Worm (Caenorhabditis elegans): ENCODE measurements around the gene mkk-4.

mkk-4 gene

ce11 chrX:10027556-10027955 lies at the start of gene mkk-4:
mkk-4 (plus strand) TSS chrX:10027856.
- TF ChIP-seq nhr-47 (tag; optimal IDR thresholded peaks at IDR 0.05) (no peak), C16A3.4 (tag; optimal IDR thresholded peaks at IDR 0.05) (no peak), hpl-2 (GFP tag; optimal IDR thresholded peaks at IDR 0.05) (no peak), lin-35 (GFP tag; optimal IDR thresholded peaks at IDR 0.05) (no peak), F16B12.6 (tag; optimal IDR thresholded peaks at IDR 0.05) (no peak), vab-15 (tag; optimal IDR thresholded peaks at IDR 0.05) (no peak), aha-1 (tag; optimal IDR thresholded peaks at IDR 0.05) (no peak), mab-9 (GFP tag; IDR thresholded peaks at IDR 0.05) (no peak), irx-1 (tag; optimal IDR thresholded peaks at IDR 0.05) (no peak), nhr-12 (tag; optimal IDR thresholded peaks at IDR 0.05) (no peak), pqm-1 (tag; optimal IDR thresholded peaks at IDR 0.05) (no peak)

- peak; percentile 64 for TF ChIP-seq fkh-10 (GFP tag; optimal IDR thresholded peaks at IDR 0.05)
- TF ChIP-seq grh-1 (GFP tag; IDR thresholded peaks at IDR 0.05), result no peak
- peak; percentile 8 for TF ChIP-seq lin-14 (GFP tag; optimal IDR thresholded peaks at IDR 0.05)
- TF ChIP-seq ces-1 (GFP tag; optimal IDR thresholded peaks at IDR 0.05), result no peak
- no peak for TF ChIP-seq ceh-8 (GFP tag; optimal IDR thresholded peaks at IDR 0.05)
- no peak for TF ChIP-seq nhr-12 (tag; optimal IDR thresholded peaks at IDR 0.05)
- no peak for TF ChIP-seq efl-1 (optimal IDR thresholded peaks at IDR 0.05)
- no peak for TF ChIP-seq efl-1 (GFP tag; optimal IDR thresholded peaks at IDR 0.05 in 1 of 2)
- TF ChIP-seq ceh-88 (GFP tag; IDR thresholded peaks at IDR 0.05), result no peak
- no peak for TF ChIP-seq nhr-84 (tag; optimal IDR thresholded peaks at IDR 0.05)
Observed at ce11 chrX:9981259-9981658, 46.4 kb upstream of the mkk-4 start.

ce11 chrX:9984889-9985404 lies 42.7 kb upstream of the mkk-4 start, which contains the start of gene F19C6.5:
F19C6.5 (minus strand) TSS chrX:9984939.
- TF ChIP-seq ceh-90 (tag; optimal IDR thresholded peaks at IDR 0.05) (no peak), elt-2 (tag; optimal IDR thresholded peaks at IDR 0.05) (peak; percentile 35), zag-1 (tag; optimal IDR thresholded peaks at IDR 0.05) (no peak), nhr-19 (GFP tag; conservative IDR thresholded peaks at IDR 0.05) (no peak), efl-3 (GFP tag; optimal IDR thresholded peaks at IDR 0.05) (no peak), swsn-7 (tag; optimal IDR thresholded peaks at IDR 0.05) (no peak), nhr-47 (tag; optimal IDR thresholded peaks at IDR 0.05) (no peak), pax-3 (tag; optimal IDR thresholded peaks at IDR 0.05) (no peak), blmp-1 (tag; optimal IDR thresholded peaks at IDR 0.05) (no peak)

- TF ChIP-seq irx-1 (tag; optimal IDR thresholded peaks at IDR 0.05) (no peak), nhr-84 (tag; optimal IDR thresholded peaks at IDR 0.05) (no peak)
Observed at ce11 chrX:9987166-9987565, 40.5 kb upstream of the mkk-4 start.

ce11 chrX:9988884-9989283 lies 38.8 kb upstream of the mkk-4 start:
- TF ChIP-seq nhr-71 (tag; optimal IDR thresholded peaks at IDR 0.05) (no peak), nhr-237 (tag; optimal IDR thresholded peaks at IDR 0.05) (no peak), lin-14 (GFP tag; optimal IDR thresholded peaks at IDR 0.05) (peak; percentile 6)

DNA sequence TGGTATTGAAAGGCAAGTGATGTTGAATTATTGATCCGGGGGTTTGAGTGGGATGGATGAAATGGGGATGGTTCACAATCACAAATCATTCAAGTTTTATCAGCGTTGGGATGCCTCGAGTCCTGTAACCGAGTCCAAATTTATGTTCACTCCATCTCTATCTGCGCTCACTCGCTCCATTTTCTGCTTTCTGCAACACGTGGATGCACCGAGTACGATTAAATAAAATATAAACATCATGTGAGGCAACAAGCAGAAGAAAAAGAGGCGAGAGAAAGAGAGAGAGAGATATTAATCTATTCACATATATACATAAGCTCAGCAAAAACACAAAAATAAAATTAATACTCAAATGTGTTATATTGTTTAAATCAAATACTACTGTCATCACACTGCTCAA lies 34.6 kb upstream of the mkk-4 start:
- no peak for TF ChIP-seq hlh-17 (GFP tag; optimal IDR thresholded peaks at IDR 0.05; ENCODE audit: borderline replicate concordance)
- TF ChIP-seq nhr-20 (tag; optimal IDR thresholded peaks at IDR 0.05), result peak; percentile 34
- TF ChIP-seq lin-14 (GFP tag; optimal IDR thresholded peaks at IDR 0.05), result peak; percentile 36
- peak in 1 of 2 experiments; percentile 34 for TF ChIP-seq lin-35 (GFP tag; optimal IDR thresholded peaks at IDR 0.05)
- peak; percentile 5 for TF ChIP-seq nhr-47 (tag; optimal IDR thresholded peaks at IDR 0.05)
- TF ChIP-seq elt-2 (tag; optimal IDR thresholded peaks at IDR 0.05), result peak; percentile 70
- peak; percentile 5 for TF ChIP-seq nhr-71 (tag; optimal IDR thresholded peaks at IDR 0.05)
- TF ChIP-seq nhr-85 (tag), result no peak
- TF ChIP-seq snu-23 (GFP tag; optimal IDR thresholded peaks at IDR 0.05), result peak; percentile 1

Data from whole organism, L1 larva.